Worm (Caenorhabditis elegans): ENCODE measurements around the gene F54G2.1.

Gene F54G2.1

ce11 chrX:2613077-2613476, 51.1 kb downstream of the F54G2.1 start:
- TF ChIP-seq him-1 (tag; optimal IDR thresholded peaks at IDR 0.05) (peak; percentile 56), W03F9.2 (tag; optimal IDR thresholded peaks at IDR 0.05) (peak; percentile 45), dao-5 (tag; optimal IDR thresholded peaks at IDR 0.05) (peak; percentile 84)

ce11 chrX:2607522-2608278, 56.5 kb downstream of the F54G2.1 start, which contains the start of gene T03G6.1:
TSS of gene T03G6.1 (plus strand) at chrX:2608228.
- no peak for TF ChIP-seq W03F9.2 (tag; optimal IDR thresholded peaks at IDR 0.05)

ce11 chrX:2604358-2605016, 59.7 kb downstream of the F54G2.1 start:
- no peak for TF ChIP-seq W03F9.2 (tag; optimal IDR thresholded peaks at IDR 0.05)
- TF ChIP-seq him-1 (tag; optimal IDR thresholded peaks at IDR 0.05), result peak; percentile 62
- TF ChIP-seq dao-5 (tag; optimal IDR thresholded peaks at IDR 0.05), result no peak

ce11 chrX:2601025-2601705, 63.0 kb downstream of the F54G2.1 start:
- no peak for TF ChIP-seq dao-5 (tag; optimal IDR thresholded peaks at IDR 0.05)
- TF ChIP-seq W03F9.2 (tag; optimal IDR thresholded peaks at IDR 0.05), result no peak
- no peak for TF ChIP-seq him-1 (tag; optimal IDR thresholded peaks at IDR 0.05)

- TF ChIP-seq W03F9.2 (tag; optimal IDR thresholded peaks at IDR 0.05), result no peak
- TF ChIP-seq him-1 (tag; optimal IDR thresholded peaks at IDR 0.05), result peak; percentile 79
- TF ChIP-seq dao-5 (tag; optimal IDR thresholded peaks at IDR 0.05), result no peak
Measured at ce11 chrX:2598833-2599279, 65.3 kb downstream of the F54G2.1 start.

- TF ChIP-seq dao-5 (tag; optimal IDR thresholded peaks at IDR 0.05) (no peak), W03F9.2 (tag; optimal IDR thresholded peaks at IDR 0.05) (no peak), him-1 (tag; optimal IDR thresholded peaks at IDR 0.05) (no peak)
Measured at ce11 chrX:2596605-2597004, 67.6 kb downstream of the F54G2.1 start.

- TF ChIP-seq dao-5 (tag; optimal IDR thresholded peaks at IDR 0.05), result no peak
- no peak for TF ChIP-seq him-1 (tag; optimal IDR thresholded peaks at IDR 0.05)
- TF ChIP-seq W03F9.2 (tag; optimal IDR thresholded peaks at IDR 0.05), result no peak
Measured at ce11 chrX:2595757-2596059, 68.5 kb downstream of the F54G2.1 start.

- TF ChIP-seq W03F9.2 (tag; optimal IDR thresholded peaks at IDR 0.05), result no peak
- TF ChIP-seq dao-5 (tag; optimal IDR thresholded peaks at IDR 0.05), result no peak
- TF ChIP-seq him-1 (tag; optimal IDR thresholded peaks at IDR 0.05), result peak; percentile 36
Measured at ce11 chrX:2595027-2595756, 69.0 kb downstream of the F54G2.1 start.

ce11 chrX:2593703-2594102, 70.5 kb downstream of the F54G2.1 start, which contains the start of the genes nhr-40 and T03G6.7:
TSS of gene nhr-40 (plus strand) at chrX:2594003.
TSS of gene T03G6.7 (plus strand) at chrX:2594039.
- TF ChIP-seq W03F9.2 (tag; optimal IDR thresholded peaks at IDR 0.05), result no peak

ce11 chrX:2592670-2593280, 71.4 kb downstream of the F54G2.1 start:
- TF ChIP-seq W03F9.2 (tag; optimal IDR thresholded peaks at IDR 0.05), result no peak
- TF ChIP-seq him-1 (tag; optimal IDR thresholded peaks at IDR 0.05), result no peak
- TF ChIP-seq dao-5 (tag; optimal IDR thresholded peaks at IDR 0.05), result no peak

- TF ChIP-seq dao-5 (tag; optimal IDR thresholded peaks at IDR 0.05) (no peak), W03F9.2 (tag; optimal IDR thresholded peaks at IDR 0.05) (no peak), him-1 (tag; optimal IDR thresholded peaks at IDR 0.05) (no peak)
Measured at ce11 chrX:2591586-2592000, 72.6 kb downstream of the F54G2.1 start.

- TF ChIP-seq dao-5 (tag; optimal IDR thresholded peaks at IDR 0.05) (no peak), him-1 (tag; optimal IDR thresholded peaks at IDR 0.05) (no peak), W03F9.2 (tag; optimal IDR thresholded peaks at IDR 0.05) (no peak)
Measured at ce11 chrX:2590777-2591176, 73.4 kb downstream of the F54G2.1 start.

ce11 chrX:2590023-2590422, 74.2 kb downstream of the F54G2.1 start:
- TF ChIP-seq him-1 (tag; optimal IDR thresholded peaks at IDR 0.05), result no peak
- TF ChIP-seq W03F9.2 (tag; optimal IDR thresholded peaks at IDR 0.05), result no peak
- no peak for TF ChIP-seq dao-5 (tag; optimal IDR thresholded peaks at IDR 0.05)
